Worm (Caenorhabditis elegans): Measurements from ENCODE around the gene F12E12.6.

DNA sequence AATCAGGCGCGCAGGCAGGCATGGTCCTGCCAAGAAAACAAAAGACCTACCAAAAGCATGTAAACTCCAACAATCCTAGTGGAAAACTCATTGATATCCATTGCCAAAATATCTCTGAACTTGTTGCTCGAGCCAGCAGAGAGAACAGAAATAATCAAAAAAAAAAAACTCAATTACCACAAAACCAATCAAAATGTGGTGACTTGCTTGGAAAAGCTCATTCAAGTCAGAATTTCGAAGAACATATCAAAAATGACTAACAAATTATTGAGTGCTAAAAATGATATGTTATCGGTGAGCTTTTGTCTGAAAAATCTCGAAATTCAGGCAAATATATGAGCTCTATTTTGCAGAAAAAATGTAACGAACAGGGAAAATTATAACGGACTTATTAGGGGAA is 35.4 kb downstream of the F12E12.6 start, which contains the start of gene srx-105:
- TF ChIP-seq elt-1 (tag; optimal IDR thresholded peaks at IDR 0.05) (no peak), egl-27 (tag; optimal IDR thresholded peaks at IDR 0.05) (no peak), Y55F3AM.14 (GFP tag; optimal IDR thresholded peaks at IDR 0.05) (no peak)

All from whole organism, L2 larva.